Fruit fly (Drosophila melanogaster) S2 (cell line): ENCODE data around the gene CG44437.

Source experiments
- CG8478 ChIP-seq: fragments of >200 bp; optimal IDR thresholded peaks from 2 replicates; lab custom pipeline; 2018
- CTCF ChIP-seq, 2 experiments: fragments of >200 bp; optimal IDR thresholded peaks; 2 replicates each; lab custom pipeline; 2018

dm6 chrX:13248515-13248914 is 46.5 kb upstream of the CG44437 start:
- TF ChIP-seq CTCF (optimal IDR thresholded peaks at IDR 0.05; lab: Kevin White, UChicago), result no peak
- TF ChIP-seq CG8478 (lab: Kevin White, UChicago), result no peak
